Fruit fly (Drosophila melanogaster): ENCODE measurements around the gene ppk8.

Gene ppk8

dm6 chrX:3586278-3586677, 28.7 kb downstream of the ppk8 start:
- no peak for TF ChIP-seq CG7963 (GFP tag; IDR thresholded peaks at IDR 0.05; ENCODE audit: partially characterized antibody)
- no peak for TF ChIP-seq amos (GFP tag; IDR thresholded peaks at IDR 0.05; ENCODE audit: partially characterized antibody)
- TF ChIP-seq sens (GFP tag) = no peak

DNA sequence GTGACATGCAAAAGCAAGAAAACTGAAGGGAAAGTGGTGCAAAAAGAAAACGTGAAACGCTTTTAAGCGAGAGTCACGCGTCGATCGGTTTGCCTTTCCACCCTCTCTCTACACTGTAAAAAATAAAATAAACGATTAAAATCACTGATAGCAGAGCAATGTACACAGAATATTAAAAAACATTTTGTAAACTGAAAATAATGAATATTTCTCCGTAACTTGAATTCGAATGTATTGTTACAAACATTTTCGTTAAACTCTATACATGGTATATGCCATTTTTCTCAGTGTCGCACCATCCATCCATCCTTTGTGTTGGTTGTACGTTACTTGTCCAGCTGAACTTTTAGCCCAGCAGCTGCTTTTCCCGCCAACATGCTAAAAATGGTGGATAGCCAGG, 36.6 kb downstream of the ppk8 start:
- TF ChIP-seq Gsc (GFP tag; IDR thresholded peaks at IDR 0.05) (no peak), Bgb (GFP tag; IDR thresholded peaks at IDR 0.05; ENCODE audit: partially characterized antibody) (no peak), Fer3 (tag; optimal IDR thresholded peaks at IDR 0.05) (peak; percentile 17), CG34422 (GFP tag; IDR thresholded peaks at IDR 0.05) (no peak), CG18599 (GFP tag; optimal IDR thresholded peaks at IDR 0.05) (peak; percentile 59), MESR4 (GFP tag; optimal IDR thresholded peaks at IDR 0.05) (no peak), ab (GFP tag; optimal IDR thresholded peaks at IDR 0.05) (no peak), Fer1 (GFP tag; optimal IDR thresholded peaks at IDR 0.05) (peak; percentile 61), sna (GFP tag; IDR thresholded peaks at IDR 0.05; ENCODE audit: partially characterized antibody) (no peak), pzg (GFP tag; optimal IDR thresholded peaks at IDR 0.05) (no peak), Max (GFP tag; optimal IDR thresholded peaks at IDR 0.05) (no peak), E2f1 (GFP tag; IDR thresholded peaks at IDR 0.05) (no peak), tna (GFP tag; IDR thresholded peaks at IDR 0.05; ENCODE audit: partially characterized antibody) (no peak), crc (GFP tag; optimal IDR thresholded peaks at IDR 0.05) (no peak), CG16779 (GFP tag; IDR thresholded peaks at IDR 0.05) (no peak), HHEX (GFP tag; optimal IDR thresholded peaks at IDR 0.05) (peak; percentile 21), CG1233 (GFP tag; optimal IDR thresholded peaks at IDR 0.05) (no peak), CG17359 (tag; optimal IDR thresholded peaks at IDR 0.05) (peak; percentile 6), dmrt99B (tag; optimal IDR thresholded peaks at IDR 0.05) (peak; percentile 44), D19B (GFP tag; optimal IDR thresholded peaks at IDR 0.05) (no peak), CG6683 (GFP tag; optimal IDR thresholded peaks at IDR 0.05) (no peak), Dek (tag; optimal IDR thresholded peaks at IDR 0.05) (no peak), CG17912 (GFP tag; optimal IDR thresholded peaks at IDR 0.05) (no peak), CG10366 (GFP tag; IDR thresholded peaks at IDR 0.05) (no peak), Meics (GFP tag; optimal IDR thresholded peaks at IDR 0.05) (peak; percentile 41), fd96Cb (tag; optimal IDR thresholded peaks at IDR 0.05) (peak; percentile 0), H15 (GFP tag; IDR thresholded peaks at IDR 0.05) (no peak), BtbVII (GFP tag; optimal IDR thresholded peaks at IDR 0.05) (peak; percentile 1), ranshi (GFP tag; IDR thresholded peaks at IDR 0.05) (0 out of 2 replicates have a peak, but pooled peaks have one; percentile 7), CG2678 (tag; optimal IDR thresholded peaks at IDR 0.05) (peak; percentile 51), Optix (GFP tag; IDR thresholded peaks at IDR 0.05) (no peak), CG15514 (GFP tag; optimal IDR thresholded peaks at IDR 0.05) (peak; percentile 3), tap (tag; optimal IDR thresholded peaks at IDR 0.05) (peak; percentile 9), CG17829 (tag; optimal IDR thresholded peaks at IDR 0.05) (no peak), CG14667 (GFP tag; IDR thresholded peaks at IDR 0.05) (no peak), Antp (GFP tag; optimal IDR thresholded peaks at IDR 0.05) (no peak), Stat92E (GFP tag; optimal IDR thresholded peaks at IDR 0.05) (no peak), Drgx (GFP tag; IDR thresholded peaks at IDR 0.05) (peak; percentile 8; the same call in 1 of the 2 replicates), Hand (GFP tag; optimal IDR thresholded peaks at IDR 0.05) (no peak), scrt (GFP tag; optimal IDR thresholded peaks at IDR 0.05) (peak; percentile 19), YL-1 (GFP tag; optimal IDR thresholded peaks at IDR 0.05) (no peak), eve (GFP tag; optimal IDR thresholded peaks at IDR 0.05) (no peak), CG11504 (tag; optimal IDR thresholded peaks at IDR 0.05) (peak; percentile 51), CG9215 (GFP tag; IDR thresholded peaks at IDR 0.05) (no peak), Ets65A (GFP tag) (peak; percentile 24), cwo (GFP tag; optimal IDR thresholded peaks at IDR 0.05) (peak; percentile 4)
